Fruit fly (Drosophila melanogaster): ENCODE measurements around the gene CG4053.
A peak's percentile ranks its signal among the peaks of the same experiment; 100 is the strongest.

Gene CG4053

dm6 chr3R:17082471-17082870 lies 49.5 kb downstream of the CG4053 start (continued):
- TF ChIP-seq CkIIα-i1 (GFP tag; IDR thresholded peaks at IDR 0.05) (no peak), Taf1 (GFP tag; IDR thresholded peaks at IDR 0.05) (no peak), vnd (GFP tag; IDR thresholded peaks at IDR 0.05; ENCODE audit: partially characterized antibody) (no peak), tll (GFP tag; optimal IDR thresholded peaks at IDR 0.05) (peak in 1 of 2 experiments; percentile 69), Hey (tag; optimal IDR thresholded peaks at IDR 0.05) (no peak), esg (GFP tag; conservative IDR thresholded peaks at IDR 0.05) (no peak), CG12942 (GFP tag; optimal IDR thresholded peaks at IDR 0.05) (no peak), kay (GFP tag; optimal IDR thresholded peaks at IDR 0.05) (no peak), Opbp (GFP tag; IDR thresholded peaks at IDR 0.05; ENCODE audit: partially characterized antibody) (no peak), Bdp1 (GFP tag; optimal IDR thresholded peaks at IDR 0.05) (no peak), sd (tag; optimal IDR thresholded peaks at IDR 0.05) (peak; percentile 72), sens (GFP tag) (no peak), tup (GFP tag; optimal IDR thresholded peaks at IDR 0.05) (no peak), sc (optimal IDR thresholded peaks at IDR 0.05) (no peak), sc (GFP tag; optimal IDR thresholded peaks at IDR 0.05) (no peak), CG15479 (GFP tag; optimal IDR thresholded peaks at IDR 0.05) (peak; percentile 80), Bteb2 (GFP tag; optimal IDR thresholded peaks at IDR 0.05) (no peak), chif (GFP tag; optimal IDR thresholded peaks at IDR 0.05) (no peak), pan (optimal IDR thresholded peaks at IDR 0.05) (no peak), pan (GFP tag; optimal IDR thresholded peaks at IDR 0.05 in 1 of 2, IDR thresholded peaks at IDR 0.05 in 1 of 2) (no peak)

DNA sequence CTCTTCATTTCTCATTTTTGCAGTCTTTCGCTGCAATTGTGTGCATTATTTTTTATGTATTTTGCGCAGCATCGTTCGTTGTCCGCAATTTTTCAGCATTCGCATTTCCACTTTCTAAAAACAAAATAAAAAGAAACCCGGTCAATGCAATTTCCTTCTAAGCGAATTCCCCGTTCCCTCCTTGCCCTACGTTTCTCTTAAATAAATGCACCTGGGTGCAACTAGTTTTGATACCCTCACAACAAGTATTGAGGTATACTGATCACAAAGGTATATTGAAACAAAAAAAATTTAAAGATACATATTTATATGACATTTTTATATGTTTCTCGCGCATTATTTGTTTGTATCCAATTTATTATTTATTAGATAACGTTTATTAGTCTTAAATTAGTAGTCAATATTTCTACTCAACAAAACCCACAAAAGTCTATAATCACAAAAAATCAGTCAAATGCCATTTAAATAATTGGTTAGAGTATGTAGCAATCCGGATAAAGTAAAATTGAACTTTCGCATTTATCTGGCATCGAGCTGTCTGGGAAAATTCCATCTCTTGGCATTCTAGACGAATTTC lies 50.6 kb downstream of the CG4053 start:
- no peak for TF ChIP-seq Scr (GFP tag; IDR thresholded peaks at IDR 0.05; ENCODE audit: partially characterized antibody)
- TF ChIP-seq Oli (tag; optimal IDR thresholded peaks at IDR 0.05): peak; percentile 24
- no peak for TF ChIP-seq Hr39 (optimal IDR thresholded peaks at IDR 0.05)
- no peak for TF ChIP-seq chm (GFP tag; IDR thresholded peaks at IDR 0.05)
- TF ChIP-seq Drgx (GFP tag; IDR thresholded peaks at IDR 0.05): peak; percentile 84
- TF ChIP-seq sens (GFP tag): no peak
- TF ChIP-seq CG12391 (tag; optimal IDR thresholded peaks at IDR 0.05): peak; percentile 27
- no peak for TF ChIP-seq CG14667 (GFP tag; IDR thresholded peaks at IDR 0.05)
- TF ChIP-seq fd96Cb (tag; optimal IDR thresholded peaks at IDR 0.05): peak; percentile 12
- TF ChIP-seq Med (GFP tag): no peak
- TF ChIP-seq salm (tag; optimal IDR thresholded peaks at IDR 0.05): peak; percentile 1
- no peak for TF ChIP-seq CG34376 (GFP tag; optimal IDR thresholded peaks at IDR 0.05)
- TF ChIP-seq CG10979 (tag; optimal IDR thresholded peaks at IDR 0.05): peak; percentile 38
- TF ChIP-seq CG4820 (GFP tag; optimal IDR thresholded peaks at IDR 0.05): no peak
- TF ChIP-seq nerfin-1 (tag; optimal IDR thresholded peaks at IDR 0.05): peak; percentile 4
- TF ChIP-seq CG10267 (tag; optimal IDR thresholded peaks at IDR 0.05): peak; percentile 25
- TF ChIP-seq cato (GFP tag; optimal IDR thresholded peaks at IDR 0.05; ENCODE audit: borderline replicate concordance): no peak
- peak; percentile 64 for TF ChIP-seq gem (tag; optimal IDR thresholded peaks at IDR 0.05)
- TF ChIP-seq ash1 (GFP tag; optimal IDR thresholded peaks at IDR 0.05): no peak
- no peak for TF ChIP-seq Myb (GFP tag; optimal IDR thresholded peaks at IDR 0.05)
- TF ChIP-seq CG9437 (GFP tag; optimal IDR thresholded peaks at IDR 0.05): peak; percentile 9
- TF ChIP-seq HLH3B (GFP tag; IDR thresholded peaks at IDR 0.05): no peak
- no peak for TF ChIP-seq Dfd (GFP tag; optimal IDR thresholded peaks at IDR 0.05)
- TF ChIP-seq Gug (GFP tag; IDR thresholded peaks at IDR 0.05): no peak
- TF ChIP-seq CoRest (tag; optimal IDR thresholded peaks at IDR 0.05): peak; percentile 30
- TF ChIP-seq CG9932 (GFP tag; IDR thresholded peaks at IDR 0.05): no peak
- TF ChIP-seq hb (GFP tag; IDR thresholded peaks at IDR 0.05; ENCODE audit: partially characterized antibody): no peak
- peak; percentile 34 for TF ChIP-seq phol (tag; optimal IDR thresholded peaks at IDR 0.05)
- TF ChIP-seq Hand (GFP tag; optimal IDR thresholded peaks at IDR 0.05): no peak
- TF ChIP-seq Ssrp (tag; optimal IDR thresholded peaks at IDR 0.05): peak; percentile 42
- TF ChIP-seq scrt (GFP tag; optimal IDR thresholded peaks at IDR 0.05): no peak
- TF ChIP-seq CG17359 (tag; optimal IDR thresholded peaks at IDR 0.05): peak; percentile 10

Measured in whole organism, embryonic.